Worm (Caenorhabditis elegans) whole organism, young adult: ENCODE data around the gene F54D10.7.

Experiments
- B0336.3 ChIP-seq: fragments of 200-800 bp; sonication (Bioruptor generic); IDR thresholded peaks from 2 replicates; pipeline ENCODE4 v1.3.6; 2022; ENCODE audit warnings: missing genetic modification characterization, missing compliant biosample characterization
- C06A6.2 ChIP-seq: fragments of 200-800 bp; sonication (Bioruptor generic); conservative IDR thresholded peaks from 2 replicates; pipeline ENCODE4 v1.3.6; 2022; ENCODE audit warnings: missing genetic modification characterization, missing compliant biosample characterization
- F49E8.2 ChIP-seq: sonication (generic microtip); optimal IDR thresholded peaks from 3 replicates; lab custom pipeline; 2017; ENCODE audit warnings: missing genetic modification characterization, mild to moderate bottlenecking, missing compliant biosample characterization, antibody characterized with exemption, moderate library complexity; ENCODE audit not compliant: insufficient read depth
- K12H6.12 ChIP-seq: fragments of 200-800 bp; sonication (Bioruptor generic); optimal IDR thresholded peaks from 2 replicates; lab custom pipeline; 2018; ENCODE audit warnings: mild to moderate bottlenecking, missing genetic modification characterization, missing compliant biosample characterization
- fkh-3 ChIP-seq: sonication (generic microtip); optimal IDR thresholded peaks from 2 replicates; lab custom pipeline; 2016; ENCODE audit warnings: mild to moderate bottlenecking, missing genetic modification characterization, missing compliant biosample characterization
- snpc-4 ChIP-seq, 5 experiments: fragments of 150-350 bp in 1 of 5; sonication (generic microtip) in 4 of 5; optimal IDR thresholded peaks; 2 replicates each; lab custom pipeline; 2014 to 2018; ENCODE audit warnings: missing genetic modification characterization in 5 of 5, missing biosample characterization in 3 of 5, antibody characterized with exemption in 2 of 5, mild to moderate bottlenecking in 2 of 5, missing compliant biosample characterization in 2 of 5, missing genotype in 2 of 5, moderate library complexity in 2 of 5, missing genetic modification reagents in 1 of 5

- no peak for TF ChIP-seq B0336.3 (GFP tag; lab: Robert Waterston, UW)
- no peak for TF ChIP-seq F49E8.2 (tag; lab: Kevin White, UChicago)
- TF ChIP-seq K12H6.12, result no peak
- no peak for TF ChIP-seq snpc-4 (GFP tag; optimal IDR thresholded peaks at IDR 0.05; lab: Kevin White, UChicago)
- TF ChIP-seq snpc-4 (tag; optimal IDR thresholded peaks at IDR 0.05; lab: Kevin White, UChicago), result no peak
- TF ChIP-seq C06A6.2 (GFP tag; lab: Robert Waterston, UW), result no peak
- TF ChIP-seq fkh-3, result no peak
Measured at ce11 chrII:3821248-3821647, at the start of gene F54D10.7.
